Worm (Caenorhabditis elegans) whole organism, L4/young adult: ENCODE results near the gene F07G6.12.
"Not testable (repeated sequence)": the region's sequence is repeated elsewhere in the genome, so short reads cannot be mapped to it uniquely, and the experiment has no call there.

Source experiments
- W03F9.2 ChIP-seq: fragments of 150-350 bp; optimal IDR thresholded peaks from 2 replicates; lab custom pipeline; 2014; ENCODE audit warnings: missing biosample characterization, missing genetic modification characterization
- dao-5 ChIP-seq: sonication (generic microtip); optimal IDR thresholded peaks from 2 replicates; lab custom pipeline; 2016; ENCODE audit warnings: missing genotype, missing genetic modification characterization, moderate library complexity, missing compliant biosample characterization
- him-1 ChIP-seq: sonication (generic microtip); optimal IDR thresholded peaks from 2 replicates; lab custom pipeline; 2016; ENCODE audit warnings: missing genotype, missing genetic modification reagents, missing genetic modification characterization, missing compliant biosample characterization

The F07G6.12 gene

DNA sequence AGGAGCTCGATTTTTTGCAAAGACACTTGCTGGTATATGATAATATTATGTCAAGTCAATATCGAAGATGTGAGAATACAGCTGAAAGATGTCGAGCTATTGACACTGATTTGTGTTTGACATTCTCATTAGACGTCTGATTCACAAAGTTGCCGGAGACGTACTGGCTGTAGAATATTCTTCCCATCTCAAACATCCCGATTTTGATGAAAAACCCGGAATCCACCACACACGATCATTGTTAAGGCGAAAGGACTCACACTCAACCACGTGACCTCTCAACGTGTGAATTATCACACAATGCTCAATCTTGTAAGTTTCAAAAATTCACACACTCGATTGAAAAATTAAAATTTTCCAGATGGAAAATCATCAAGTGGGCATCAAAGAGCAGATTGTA is at the start of gene F07G6.12:
F07G6.12 (plus strand) TSS at position 301 of the 400 bp plus-strand sequence.
- TF ChIP-seq him-1 (tag; lab: Kevin White, UChicago), result no peak
- TF ChIP-seq W03F9.2 (tag; lab: Kevin White, UChicago), result no peak
- no peak for TF ChIP-seq dao-5

ce11 chrX:1687079-1687478 is 49.0 kb upstream of the F07G6.12 start, which contains the start of gene C36C9.11:
C36C9.11 (plus strand) TSS chrX:1687379.
- TF ChIP-seq W03F9.2 (tag; lab: Kevin White, UChicago); him-1 (tag; lab: Kevin White, UChicago); dao-5: not testable (repeated sequence)

- TF ChIP-seq dao-5; him-1 (tag; lab: Kevin White, UChicago); W03F9.2 (tag; lab: Kevin White, UChicago): not testable (repeated sequence)
These were observed 46.0 kb upstream of the F07G6.12 start, which contains the start of gene C36C9.12 for ce11 chrX:1689996-1690395. C36C9.12 (minus strand) TSS chrX:1690096.

DNA sequence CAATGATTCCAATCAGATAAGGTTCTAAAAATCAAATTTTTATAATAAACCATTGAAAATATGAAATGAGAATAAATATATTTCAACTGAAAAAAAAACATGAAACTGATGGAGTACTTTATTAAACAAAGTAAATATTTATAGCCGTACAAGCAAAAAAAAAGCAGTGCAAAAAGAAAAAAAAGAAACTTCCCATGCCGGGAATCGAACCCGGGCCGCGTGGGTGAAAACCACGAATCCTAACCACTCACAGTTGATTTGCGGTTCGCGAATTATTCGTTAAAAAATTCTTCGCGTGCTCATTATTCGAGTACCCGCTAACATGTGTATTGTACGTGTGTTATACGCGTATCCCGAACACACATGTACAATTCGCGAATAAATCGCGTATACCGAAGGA is 45.1 kb upstream of the F07G6.12 start, which contains the start of gene C36C9.6:
C36C9.6 (minus strand) TSS at position 101 of the 400 bp plus-strand sequence.
- TF ChIP-seq W03F9.2 (tag; lab: Kevin White, UChicago); dao-5; him-1 (tag; lab: Kevin White, UChicago): not testable (repeated sequence)

DNA sequence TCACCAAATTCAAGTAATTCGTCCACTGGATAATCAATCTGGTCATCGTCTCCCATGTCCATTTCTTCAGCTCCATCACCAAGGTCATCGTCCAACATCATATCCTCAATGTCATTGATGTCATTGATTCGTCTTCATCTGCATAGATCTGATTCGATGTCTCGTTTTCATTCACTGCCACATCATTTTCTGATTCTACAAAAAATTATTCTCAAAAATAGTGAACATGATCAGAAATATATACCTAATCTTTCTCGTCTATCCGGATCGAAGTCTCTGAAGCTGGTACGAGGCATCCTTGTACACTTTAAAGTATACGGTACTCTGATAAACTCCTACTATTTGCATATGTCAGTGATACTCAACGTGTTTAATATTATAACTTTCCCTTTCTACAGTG is 39.2 kb upstream of the F07G6.12 start, which contains the start of gene C36C9.4:
C36C9.4 (minus strand) TSS at position 101 of the 400 bp plus-strand sequence.
- TF ChIP-seq him-1 (tag; lab: Kevin White, UChicago); W03F9.2 (tag; lab: Kevin White, UChicago); dao-5: not testable (repeated sequence)

DNA sequence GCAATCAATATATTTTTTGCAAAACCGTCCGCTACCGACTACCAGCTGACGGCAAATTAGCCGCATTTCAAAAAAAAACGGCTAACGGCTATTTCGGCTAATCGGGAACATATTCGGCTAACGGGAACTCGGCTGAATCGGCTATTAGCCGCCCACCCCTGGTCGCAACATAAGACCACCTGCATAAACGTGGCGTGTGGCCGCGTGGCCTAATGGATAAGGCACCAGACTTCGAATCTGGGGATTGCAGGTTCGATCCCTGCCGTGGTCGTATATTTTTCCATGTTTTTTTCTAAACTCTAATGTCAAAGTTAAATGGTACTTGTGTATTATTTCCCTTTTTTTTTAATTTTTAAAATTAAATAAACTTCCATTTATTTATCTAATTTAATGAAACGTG is 37.6 kb upstream of the F07G6.12 start:
- no peak for TF ChIP-seq him-1 (tag; lab: Kevin White, UChicago)
- TF ChIP-seq W03F9.2 (tag; lab: Kevin White, UChicago), result no peak
- TF ChIP-seq dao-5, result no peak

- TF ChIP-seq W03F9.2 (tag; lab: Kevin White, UChicago) (no peak), him-1 (tag; lab: Kevin White, UChicago) (no peak), dao-5 (no peak)
These were observed 33.0 kb upstream of the F07G6.12 start for ce11 chrX:1703049-1703448.

- no peak for TF ChIP-seq dao-5
- no peak for TF ChIP-seq W03F9.2 (tag; lab: Kevin White, UChicago)
- no peak for TF ChIP-seq him-1 (tag; lab: Kevin White, UChicago)
These were observed 32.2 kb upstream of the F07G6.12 start, which contains the start of gene C36C9.5 for ce11 chrX:1703840-1704239. C36C9.5 (minus strand) TSS chrX:1703940.

DNA sequence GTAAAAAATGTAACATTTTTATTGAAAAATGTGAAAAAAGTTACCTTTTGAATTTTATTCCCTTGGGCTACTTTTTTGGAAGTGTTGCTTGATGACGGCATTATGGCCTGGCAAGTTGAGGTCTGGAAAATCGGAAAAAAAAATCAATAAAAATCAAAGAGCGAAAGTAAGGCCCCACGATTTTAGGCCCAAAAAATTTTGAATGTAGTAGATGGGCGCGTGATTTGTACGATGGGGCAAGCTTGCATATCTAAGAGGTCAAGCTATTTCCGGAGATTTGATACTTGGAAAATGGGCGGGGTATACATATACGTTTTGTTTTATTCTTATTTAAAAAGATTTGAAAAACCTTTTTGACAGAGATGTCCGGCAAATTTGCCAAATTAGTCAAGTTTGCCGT is 29.5 kb upstream of the F07G6.12 start, which contains the start of gene F07G6.5:
F07G6.5 (minus strand) TSS at position 101 of the 400 bp plus-strand sequence.
- no peak for TF ChIP-seq him-1 (tag; lab: Kevin White, UChicago)
- TF ChIP-seq dao-5, result no peak
- TF ChIP-seq W03F9.2 (tag; lab: Kevin White, UChicago), result no peak

- TF ChIP-seq dao-5 (no peak), W03F9.2 (tag; lab: Kevin White, UChicago) (no peak), him-1 (tag; lab: Kevin White, UChicago) (no peak)
These were observed 23.5 kb upstream of the F07G6.12 start, which contains the start of gene fbxa-52 for ce11 chrX:1712538-1712937. fbxa-52 (minus strand) TSS chrX:1712638.

ce11 chrX:1718479-1718878 is 17.6 kb upstream of the F07G6.12 start, which contains the start of gene fbxa-53:
fbxa-53 (minus strand) TSS chrX:1718579.
- TF ChIP-seq him-1 (tag; lab: Kevin White, UChicago) (no peak), dao-5 (no peak), W03F9.2 (tag; lab: Kevin White, UChicago) (no peak)

DNA sequence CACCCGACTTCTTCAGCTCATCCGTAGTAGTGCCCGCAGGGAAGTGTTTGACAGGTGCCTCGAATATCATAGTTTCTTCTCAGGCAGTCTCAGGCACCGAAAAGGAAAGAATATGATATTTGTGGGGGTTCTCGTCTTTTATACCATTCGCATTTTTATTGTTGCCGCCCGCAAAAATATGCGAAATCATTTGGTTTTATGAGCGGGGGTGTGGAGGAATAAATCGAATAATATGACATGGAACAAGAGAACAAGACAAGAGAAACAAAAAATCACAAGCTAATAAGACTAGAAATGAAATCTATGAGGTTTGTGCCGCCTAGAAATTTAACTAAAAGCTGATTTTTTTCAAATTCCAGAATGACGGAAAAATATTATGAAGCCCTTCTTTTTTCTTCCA is 15.7 kb upstream of the F07G6.12 start, which contains the start of gene F07G6.8:
F07G6.8 (minus strand) TSS at position 101 of the 400 bp plus-strand sequence.
- TF ChIP-seq W03F9.2 (tag; lab: Kevin White, UChicago), result no peak
- no peak for TF ChIP-seq dao-5
- no peak for TF ChIP-seq him-1 (tag; lab: Kevin White, UChicago)

DNA sequence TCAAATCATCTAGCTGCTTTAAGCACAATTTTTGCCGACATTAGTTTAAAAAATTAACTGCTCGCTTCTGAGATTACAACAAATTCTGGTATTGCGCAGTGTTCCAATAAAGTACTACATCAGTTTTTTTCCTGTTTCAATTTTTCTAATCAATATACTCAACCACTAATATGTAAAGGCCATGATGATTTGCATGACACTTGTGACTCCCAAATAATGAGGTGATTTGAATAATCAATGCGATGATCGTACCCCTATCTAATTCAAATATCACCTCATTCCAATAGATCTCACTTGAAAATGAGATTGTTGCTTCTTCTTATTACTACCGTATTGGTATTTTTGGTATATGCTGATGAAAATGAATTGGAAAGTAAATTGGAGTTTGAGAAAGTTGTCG is 9.0 kb upstream of the F07G6.12 start, which contains the start of gene F07G6.2:
F07G6.2 (plus strand) TSS at position 301 of the 400 bp plus-strand sequence.
- no peak for TF ChIP-seq him-1 (tag; lab: Kevin White, UChicago)

DNA sequence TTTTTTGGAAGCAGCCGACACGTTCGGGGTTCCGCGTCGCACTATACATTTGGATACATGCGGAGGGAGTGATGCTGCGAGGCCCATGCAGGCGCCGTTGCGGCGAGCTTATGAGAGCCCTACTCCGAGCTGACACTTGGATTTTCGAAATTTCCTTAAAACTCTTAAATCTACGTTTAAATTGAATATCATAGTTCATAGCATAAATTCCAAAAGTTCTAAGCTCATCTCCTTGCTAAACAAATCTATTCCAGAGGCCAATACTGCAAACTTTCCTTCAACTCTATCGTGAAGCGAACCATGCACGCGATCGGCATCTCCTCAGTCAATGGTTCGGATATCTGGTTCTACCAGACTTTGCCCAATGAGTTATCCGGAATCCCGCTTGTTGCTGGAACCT is 6.5 kb upstream of the F07G6.12 start, which contains the start of gene dgn-3:
dgn-3 (plus strand) TSS at position 301 of the 400 bp plus-strand sequence.
- TF ChIP-seq dao-5 (no peak), him-1 (tag; lab: Kevin White, UChicago) (no peak), W03F9.2 (tag; lab: Kevin White, UChicago) (no peak)
